Fruit fly (Drosophila melanogaster): ENCODE results near the gene Teh4.
A peak's percentile ranks its signal among the peaks of the same experiment; 100 is the strongest.

Gene Teh4

dm6 chr3L:4227164-4227563 is 49.1 kb upstream of the Teh4 start, which contains the start of gene CG46460 (continued):
- TF ChIP-seq ssp (GFP tag; IDR thresholded peaks at IDR 0.05) (no peak), zen2 (GFP tag; IDR thresholded peaks at IDR 0.05; ENCODE audit: partially characterized antibody) (no peak), NFAT (GFP tag; IDR thresholded peaks at IDR 0.05) (no peak), CG1647 (GFP tag; optimal IDR thresholded peaks at IDR 0.05) (no peak), Kr (GFP tag; optimal IDR thresholded peaks at IDR 0.05) (no peak), Myb (GFP tag; optimal IDR thresholded peaks at IDR 0.05) (peak; percentile 6), CG16815 (GFP tag; optimal IDR thresholded peaks at IDR 0.05) (no peak), D19A (tag; optimal IDR thresholded peaks at IDR 0.05) (no peak), zen (tag; optimal IDR thresholded peaks at IDR 0.05) (peak; percentile 70), zfh1 (GFP tag; IDR thresholded peaks at IDR 0.05) (no peak), HLH4C (GFP tag; IDR thresholded peaks at IDR 0.05; ENCODE audit: partially characterized antibody) (no peak), B-H2 (GFP tag; optimal IDR thresholded peaks at IDR 0.05) (no peak), corto (GFP tag; optimal IDR thresholded peaks at IDR 0.05) (no peak), bigmax (GFP tag; optimal IDR thresholded peaks at IDR 0.05) (no peak), kni (GFP tag; optimal IDR thresholded peaks at IDR 0.05) (peak; percentile 58), CG3995 (GFP tag; optimal IDR thresholded peaks at IDR 0.05) (no peak), CG4328 (GFP tag; optimal IDR thresholded peaks at IDR 0.05) (no peak), Vsx1 (GFP tag; optimal IDR thresholded peaks at IDR 0.05) (peak; percentile 26), CG33557 (GFP tag; optimal IDR thresholded peaks at IDR 0.05) (no peak), dm (GFP tag; optimal IDR thresholded peaks at IDR 0.05) (no peak), CG6813 (GFP tag; optimal IDR thresholded peaks at IDR 0.05) (peak; percentile 19), nerfin-2 (GFP tag; IDR thresholded peaks at IDR 0.05; ENCODE audit: partially characterized antibody) (peak; percentile 35; the same call in 1 of the 2 replicates), pan (optimal IDR thresholded peaks at IDR 0.05) (no peak), pan (GFP tag; optimal IDR thresholded peaks at IDR 0.05 in 1 of 2, IDR thresholded peaks at IDR 0.05 in 1 of 2) (no peak), gsb (GFP tag; IDR thresholded peaks at IDR 0.05) (no peak), sr (GFP tag; IDR thresholded peaks at IDR 0.05) (no peak), Adf1 (GFP tag; IDR thresholded peaks at IDR 0.05) (peak; percentile 58), jumu (GFP tag; optimal IDR thresholded peaks at IDR 0.05) (no peak), CG14860 (GFP tag; IDR thresholded peaks at IDR 0.05; ENCODE audit: partially characterized antibody) (no peak), hbn (GFP tag; IDR thresholded peaks at IDR 0.05; ENCODE audit: partially characterized antibody) (no peak), yki (optimal IDR thresholded peaks at IDR 0.05) (peak; percentile 16), CkIIα-i1 (GFP tag; IDR thresholded peaks at IDR 0.05) (no peak), wdn (GFP tag; IDR thresholded peaks at IDR 0.05) (no peak), Med (GFP tag) (peak; percentile 84), Fer3 (tag; optimal IDR thresholded peaks at IDR 0.05) (no peak), CG34422 (GFP tag; IDR thresholded peaks at IDR 0.05) (0 out of 3 replicates have a peak, but pooled peaks have one; percentile 36), CG1602 (GFP tag; optimal IDR thresholded peaks at IDR 0.05) (no peak), Tbp (GFP tag; optimal IDR thresholded peaks at IDR 0.05) (no peak), Sox102F (GFP tag; optimal IDR thresholded peaks at IDR 0.05) (no peak), CG1233 (GFP tag; optimal IDR thresholded peaks at IDR 0.05) (no peak), CG16813 (GFP tag; IDR thresholded peaks at IDR 0.05; ENCODE audit: partially characterized antibody) (0 out of 3 replicates have a peak, but pooled peaks have one; percentile 32), Blimp-1 (GFP tag; optimal IDR thresholded peaks at IDR 0.05) (no peak), z (GFP tag; IDR thresholded peaks at IDR 0.05) (peak; percentile 81), luna (GFP tag; optimal IDR thresholded peaks at IDR 0.05) (no peak), schlank (tag; optimal IDR thresholded peaks at IDR 0.05) (no peak), Scr (GFP tag; IDR thresholded peaks at IDR 0.05; ENCODE audit: partially characterized antibody) (0 out of 2 replicates have a peak, but pooled peaks have one; percentile 22), Hr39 (optimal IDR thresholded peaks at IDR 0.05) (no peak), sens-2 (GFP tag; IDR thresholded peaks at IDR 0.05) (peak; percentile 31; the same call in 1 of the 2 replicates), sug (tag; optimal IDR thresholded peaks at IDR 0.05) (no peak), CG15601 (tag; optimal IDR thresholded peaks at IDR 0.05) (peak; percentile 2), CG17612 (GFP tag; IDR thresholded peaks at IDR 0.05) (no peak), CG2678 (tag; optimal IDR thresholded peaks at IDR 0.05) (peak; percentile 4)

Measured in whole organism, embryonic.